Worm (Caenorhabditis elegans): Measurements from ENCODE around the gene mlc-4.

Gene mlc-4

DNA sequence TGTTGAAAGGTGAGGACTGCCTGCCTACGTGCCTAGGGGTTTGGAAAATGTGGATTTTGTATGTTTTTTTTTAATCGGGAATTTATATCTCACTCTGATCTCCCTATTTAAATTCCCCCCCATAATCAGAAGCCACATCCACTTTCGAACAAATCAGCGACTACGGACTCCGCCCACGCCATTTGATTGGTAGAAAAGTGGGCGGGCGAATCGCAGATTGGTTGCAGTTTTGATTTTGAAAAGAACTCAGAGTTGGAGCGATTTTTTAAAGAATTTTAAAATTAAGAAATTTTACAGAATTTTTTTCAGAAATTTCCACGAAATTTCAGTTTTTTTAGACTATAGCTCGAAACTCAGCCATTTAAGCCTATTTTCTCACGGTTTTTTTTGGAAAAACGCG lies 33.5 kb downstream of the mlc-4 start:
- no peak for TF ChIP-seq ceh-16 (tag; optimal IDR thresholded peaks at IDR 0.05)
- no peak for TF ChIP-seq lsy-2 (tag; optimal IDR thresholded peaks at IDR 0.05)
- no peak for TF ChIP-seq F13H6.1 (tag; optimal IDR thresholded peaks at IDR 0.05)
- no peak for TF ChIP-seq egl-27 (tag; optimal IDR thresholded peaks at IDR 0.05)
- TF ChIP-seq lin-39 (tag; optimal IDR thresholded peaks at IDR 0.05): no peak
- no peak for TF ChIP-seq nhr-10 (tag; optimal IDR thresholded peaks at IDR 0.05)
- TF ChIP-seq mbf-1 (tag; optimal IDR thresholded peaks at IDR 0.05): no peak
- no peak for TF ChIP-seq dmd-4 (tag; optimal IDR thresholded peaks at IDR 0.05)
- TF ChIP-seq ztf-4 (tag; optimal IDR thresholded peaks at IDR 0.05): no peak
- TF ChIP-seq Y55F3AM.14 (GFP tag; optimal IDR thresholded peaks at IDR 0.05): no peak
- TF ChIP-seq sma-9 (GFP tag; optimal IDR thresholded peaks at IDR 0.05): no peak
- TF ChIP-seq sma-9 (tag; optimal IDR thresholded peaks at IDR 0.05): no peak
- no peak for TF ChIP-seq mab-5 (tag; optimal IDR thresholded peaks at IDR 0.05)
- no peak for TF ChIP-seq sma-3 (GFP tag; optimal IDR thresholded peaks at IDR 0.05)
- TF ChIP-seq blmp-1 (tag; optimal IDR thresholded peaks at IDR 0.05; ENCODE audit: insufficient read depth): no peak
- no peak for TF ChIP-seq nhr-12 (tag; optimal IDR thresholded peaks at IDR 0.05)
- TF ChIP-seq skn-1 (tag; optimal IDR thresholded peaks at IDR 0.05): no peak
- no peak for TF ChIP-seq nhr-21 (tag; optimal IDR thresholded peaks at IDR 0.05)
- TF ChIP-seq elt-3 (tag; optimal IDR thresholded peaks at IDR 0.05): no peak
- no peak for TF ChIP-seq R02D3.7 (tag; optimal IDR thresholded peaks at IDR 0.05)
- no peak for TF ChIP-seq alr-1 (tag; optimal IDR thresholded peaks at IDR 0.05)

DNA sequence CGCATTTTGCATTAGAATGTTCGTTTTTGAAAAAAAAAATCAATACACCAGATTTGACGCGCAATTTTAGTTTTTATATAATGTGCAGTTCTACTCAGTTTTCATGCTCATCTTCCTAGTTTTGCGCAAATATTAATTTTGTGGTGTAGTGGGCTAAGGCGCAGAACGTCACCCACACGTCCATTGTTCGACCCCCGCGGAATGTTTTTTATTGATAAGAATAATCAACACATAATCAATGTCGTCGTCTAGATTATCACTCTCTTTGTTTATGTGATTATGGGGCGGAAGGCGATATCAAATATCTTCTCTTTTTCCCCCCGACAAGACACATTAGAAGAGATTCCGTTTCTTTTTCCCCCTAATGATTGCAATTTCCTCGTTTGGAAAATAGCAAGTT lies 37.8 kb downstream of the mlc-4 start:
- TF ChIP-seq Y55F3AM.14 (GFP tag; optimal IDR thresholded peaks at IDR 0.05) (no peak), unc-55 (GFP tag; optimal IDR thresholded peaks at IDR 0.05) (no peak), ama-1 (optimal IDR thresholded peaks at IDR 0.05) (no peak), nhr-21 (tag; optimal IDR thresholded peaks at IDR 0.05) (no peak), zag-1 (tag; optimal IDR thresholded peaks at IDR 0.05) (no peak), skn-1 (tag; optimal IDR thresholded peaks at IDR 0.05) (no peak), ztf-4 (tag; optimal IDR thresholded peaks at IDR 0.05) (no peak), ceh-82 (tag; optimal IDR thresholded peaks at IDR 0.05) (no peak), elt-1 (tag; optimal IDR thresholded peaks at IDR 0.05) (no peak), nhr-23 (tag; optimal IDR thresholded peaks at IDR 0.05) (no peak)

DNA sequence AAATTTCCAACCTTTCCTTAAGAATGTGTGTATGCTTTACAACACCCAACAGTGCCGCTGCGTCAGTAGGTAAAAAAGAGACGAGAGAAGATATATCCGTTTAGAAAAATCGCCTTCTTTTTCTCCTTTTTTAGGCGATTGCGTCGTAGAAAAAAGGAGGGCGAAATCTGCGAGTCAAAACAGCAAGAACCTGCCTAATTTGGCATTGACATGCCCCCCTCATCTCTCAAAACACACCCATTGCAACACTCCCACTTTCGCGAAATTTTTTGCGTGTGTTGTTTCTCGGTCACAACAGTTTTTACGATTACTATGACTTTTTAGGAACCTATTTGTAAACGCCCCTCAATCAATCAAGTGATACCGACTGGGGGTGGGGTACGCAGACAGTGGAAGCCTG lies 41.9 kb downstream of the mlc-4 start:
- no peak for TF ChIP-seq lin-13 (GFP tag; optimal IDR thresholded peaks at IDR 0.05)
- TF ChIP-seq unc-55 (GFP tag; optimal IDR thresholded peaks at IDR 0.05): no peak
- peak; percentile 12 for TF ChIP-seq sma-3 (GFP tag; optimal IDR thresholded peaks at IDR 0.05)
- TF ChIP-seq lin-39 (tag; optimal IDR thresholded peaks at IDR 0.05): no peak
- TF ChIP-seq nhr-25 (tag; optimal IDR thresholded peaks at IDR 0.05): peak; percentile 15

DNA sequence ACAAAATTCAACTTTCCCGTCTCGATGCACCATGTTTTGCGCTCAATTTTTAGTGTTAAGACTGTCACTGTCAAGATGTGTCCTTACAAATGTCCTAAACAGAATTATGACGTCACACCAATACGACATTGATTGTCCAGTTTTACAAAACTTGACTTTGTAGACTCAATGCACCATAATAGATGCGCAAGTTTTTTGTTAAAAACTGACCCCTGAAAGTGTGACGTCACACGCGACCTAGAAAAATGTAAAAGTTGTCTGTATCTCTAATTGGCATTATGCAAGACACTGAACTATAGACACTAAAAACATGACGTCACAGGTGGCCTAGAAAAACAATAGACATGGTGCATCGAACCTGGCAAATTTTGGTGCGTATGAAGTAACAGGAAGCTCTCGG lies 42.5 kb downstream of the mlc-4 start:
- TF ChIP-seq ztf-1 (GFP tag; conservative IDR thresholded peaks at IDR 0.05) (no peak), nhr-11 (tag; optimal IDR thresholded peaks at IDR 0.05) (no peak), nhr-23 (tag; optimal IDR thresholded peaks at IDR 0.05) (no peak), nhr-10 (tag; optimal IDR thresholded peaks at IDR 0.05) (no peak), C34F6.9 (tag; optimal IDR thresholded peaks at IDR 0.05) (no peak), sma-9 (GFP tag; optimal IDR thresholded peaks at IDR 0.05) (no peak), sma-9 (tag; optimal IDR thresholded peaks at IDR 0.05) (no peak), nhr-6 (tag; optimal IDR thresholded peaks at IDR 0.05) (no peak)

DNA sequence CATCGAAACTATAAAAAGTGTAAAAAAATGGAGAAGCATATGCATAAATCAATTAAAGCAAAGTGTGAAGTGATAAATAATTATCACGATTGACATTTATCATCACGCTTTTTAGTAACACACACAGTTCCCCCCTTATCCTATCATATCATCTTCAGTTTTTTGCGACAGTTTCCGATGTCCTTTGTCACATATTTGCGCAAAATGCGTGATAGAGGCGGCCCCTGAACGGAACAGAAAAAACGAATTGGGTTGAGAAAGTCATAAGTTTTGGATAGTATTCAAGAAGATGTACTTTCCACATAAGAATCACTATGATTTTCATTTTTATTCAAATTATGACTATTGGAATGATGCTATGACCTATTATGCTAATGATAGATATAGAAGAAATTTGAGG lies 44.5 kb downstream of the mlc-4 start:
- TF ChIP-seq nhr-21 (tag; optimal IDR thresholded peaks at IDR 0.05) (peak; percentile 16), peb-1 (tag; optimal IDR thresholded peaks at IDR 0.05) (no peak)

DNA sequence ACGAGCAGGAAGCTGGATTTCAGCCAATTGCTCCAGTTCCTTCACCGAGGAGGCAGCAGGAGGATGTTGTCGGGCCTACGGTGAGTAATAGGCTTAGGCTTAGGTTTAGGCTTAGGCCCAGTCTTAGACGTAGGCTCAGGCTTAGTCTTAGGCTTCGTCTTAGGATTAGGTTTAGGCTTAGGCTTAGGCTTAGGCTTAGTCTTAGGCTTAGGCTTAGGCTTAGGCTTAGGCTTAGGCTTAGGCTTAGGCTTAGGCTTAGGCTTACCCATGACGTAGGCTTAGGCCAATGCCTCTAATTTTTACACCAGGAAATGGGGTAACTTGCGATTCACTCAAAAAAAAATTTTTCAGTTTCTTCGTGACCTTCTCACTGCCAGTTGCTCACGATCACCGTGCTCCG lies 46.9 kb downstream of the mlc-4 start:
- no peak for TF ChIP-seq nhr-237 (tag; optimal IDR thresholded peaks at IDR 0.05)
- TF ChIP-seq ceh-16 (tag; optimal IDR thresholded peaks at IDR 0.05): no peak
- no peak for TF ChIP-seq F13H6.1 (tag; optimal IDR thresholded peaks at IDR 0.05)
- no peak for TF ChIP-seq ztf-1 (GFP tag; conservative IDR thresholded peaks at IDR 0.05)
- TF ChIP-seq nhr-11 (tag; optimal IDR thresholded peaks at IDR 0.05): no peak
- TF ChIP-seq C34F6.9 (tag; optimal IDR thresholded peaks at IDR 0.05): no peak
- no peak for TF ChIP-seq ama-1 (optimal IDR thresholded peaks at IDR 0.05)
- TF ChIP-seq nhr-6 (tag; optimal IDR thresholded peaks at IDR 0.05): no peak
- TF ChIP-seq elt-1 (tag; optimal IDR thresholded peaks at IDR 0.05): no peak

All from whole organism, L2 larva.